Fruit fly (Drosophila melanogaster) whole organism, embryonic: ENCODE measurements around the gene CG43245.

ENCODE experiments used
- Abd-B ChIP-seq: fragments of 200-800 bp; sonication (Bioruptor generic); optimal IDR thresholded peaks from 2 replicates; lab custom pipeline; 2018; ENCODE audit warnings: missing biosample characterization, mild to moderate bottlenecking, missing genetic modification characterization, moderate library complexity
- BEAF-32 ChIP-seq: fragments of 200-800 bp; sonication (Bioruptor generic); optimal IDR thresholded peaks from 3 replicates; lab custom pipeline; 2017; ENCODE audit warnings: missing biosample characterization, missing genetic modification characterization, mild to moderate bottlenecking, moderate library complexity, missing genetic modification reagents
- CG12071 ChIP-seq: fragments of 200-800 bp; sonication (Bioruptor generic); optimal IDR thresholded peaks from 3 replicates; lab custom pipeline; 2018; ENCODE audit warnings: missing biosample characterization, mild to moderate bottlenecking, missing genetic modification characterization
- CG13296 ChIP-seq: fragments of 200-800 bp; sonication (Bioruptor generic); optimal IDR thresholded peaks from 3 replicates; lab custom pipeline; 2018; ENCODE audit warnings: missing biosample characterization, mild to moderate bottlenecking, missing genetic modification characterization
- CG13624 ChIP-seq: fragments of 200-800 bp; sonication (Bioruptor generic); optimal IDR thresholded peaks from 2 replicates; lab custom pipeline; 2016; ENCODE audit warnings: missing biosample characterization, missing genetic modification characterization
- CG15073 ChIP-seq: fragments of 200-800 bp; sonication (Bioruptor generic); optimal IDR thresholded peaks from 2 replicates; lab custom pipeline; 2016; ENCODE audit warnings: missing biosample characterization, missing genetic modification characterization
- CG15269 ChIP-seq: fragments of 200-800 bp; sonication (Bioruptor generic); optimal IDR thresholded peaks from 2 replicates; lab custom pipeline; 2018; ENCODE audit warnings: missing biosample characterization, mild to moderate bottlenecking, missing genetic modification characterization, moderate library complexity
- CG15479 ChIP-seq: fragments of 200-800 bp; sonication (Bioruptor generic); optimal IDR thresholded peaks from 3 replicates; lab custom pipeline; 2019; ENCODE audit warnings: missing biosample characterization, mild to moderate bottlenecking, missing genetic modification characterization, moderate library complexity
- CG17568 ChIP-seq: fragments of 200-800 bp; sonication (Bioruptor generic); optimal IDR thresholded peaks from 2 replicates; lab custom pipeline; 2018; ENCODE audit warnings: missing biosample characterization, mild to moderate bottlenecking, missing genetic modification characterization, moderate library complexity
- CG17612 ChIP-seq: fragments of 200-800 bp; sonication (Bioruptor generic); IDR thresholded peaks from 2 replicates; pipeline ENCODE4 v1.3.6; 2022; ENCODE audit warnings: missing biosample characterization, missing genetic modification characterization
- CG18262 ChIP-seq: fragments of 200-800 bp; optimal IDR thresholded peaks from 3 replicates; lab custom pipeline; 2019; ENCODE audit warnings: missing biosample characterization, mild to moderate bottlenecking, missing genetic modification characterization, moderate library complexity
- CG2202 ChIP-seq: fragments of 200-800 bp; sonication (Bioruptor generic); optimal IDR thresholded peaks from 2 replicates; lab custom pipeline; 2018; ENCODE audit warnings: missing biosample characterization, mild to moderate bottlenecking, missing genetic modification characterization
- CG3281 ChIP-seq: fragments of 200-800 bp; sonication (Bioruptor generic); optimal IDR thresholded peaks from 3 replicates; lab custom pipeline; 2017; ENCODE audit warnings: missing biosample characterization, mild to moderate bottlenecking, missing genetic modification characterization
- CG33557 ChIP-seq: fragments of 200-800 bp; sonication (Bioruptor generic); optimal IDR thresholded peaks from 2 replicates; lab custom pipeline; 2019; ENCODE audit warnings: missing biosample characterization, mild to moderate bottlenecking, missing genetic modification characterization, moderate library complexity
- CG3726 ChIP-seq: fragments of 200-800 bp; sonication (Bioruptor generic); IDR thresholded peaks from 3 replicates; pipeline ENCODE4, ENCODE4 v1.3.6; 2022; ENCODE audit warnings: missing biosample characterization, missing genetic modification characterization
- CG3847 ChIP-seq: fragments of 200-800 bp; sonication (Bioruptor generic); IDR thresholded peaks from 2 replicates; pipeline ENCODE4 v1.3.6; 2022; ENCODE audit warnings: missing biosample characterization, missing genetic modification characterization
- CG4617 ChIP-seq: fragments of 200-800 bp; sonication (Bioruptor generic); optimal IDR thresholded peaks from 3 replicates; lab custom pipeline; 2016; ENCODE audit warnings: missing biosample characterization, missing genetic modification characterization, borderline replicate concordance
- CG6272 ChIP-seq: fragments of 200-800 bp; sonication (Bioruptor generic); IDR thresholded peaks from 2 replicates; pipeline ENCODE4 v1.3.6; 2022; ENCODE audit warnings: missing biosample characterization, missing genetic modification characterization
- CG7357 ChIP-seq: fragments of 200-800 bp; sonication (Bioruptor generic); IDR thresholded peaks from 3 replicates; pipeline ENCODE4 v1.3.6; 2022; ENCODE audit warnings: missing biosample characterization, missing genetic modification characterization
- CG8388 ChIP-seq: fragments of 200-800 bp; sonication (Bioruptor generic); optimal IDR thresholded peaks from 2 replicates; lab custom pipeline; 2019; ENCODE audit warnings: missing biosample characterization, mild to moderate bottlenecking, missing genetic modification characterization, moderate library complexity
- CG9727 ChIP-seq: fragments of 200-800 bp; sonication (Bioruptor generic); optimal IDR thresholded peaks from 3 replicates; lab custom pipeline; 2017; ENCODE audit warnings: missing biosample characterization, mild to moderate bottlenecking, missing genetic modification characterization
- CrebB ChIP-seq: fragments of 200-800 bp; sonication (Bioruptor generic); optimal IDR thresholded peaks from 3 replicates; lab custom pipeline; 2018; ENCODE audit warnings: missing biosample characterization, mild to moderate bottlenecking, missing genetic modification characterization
- Dek ChIP-seq: fragments of 200-800 bp; sonication (Bioruptor generic); optimal IDR thresholded peaks from 3 replicates; lab custom pipeline; 2019; ENCODE audit warnings: missing biosample characterization, mild to moderate bottlenecking, missing genetic modification characterization, moderate library complexity
- Dp ChIP-seq: fragments of 200-800 bp; sonication (Bioruptor generic); optimal IDR thresholded peaks from 2 replicates; lab custom pipeline; 2018; ENCODE audit warnings: missing biosample characterization, mild to moderate bottlenecking, missing genetic modification characterization, moderate library complexity
- Eip74EF ChIP-seq, 2 experiments: fragments of 200-800 bp in 1 of 2; fragments of >200 bp in 1 of 2; sonication (Bioruptor generic) in 1 of 2; optimal IDR thresholded peaks; 2 replicates each; lab custom pipeline; 2017 to 2019; ENCODE audit warnings: missing biosample characterization in 2 of 2, missing genetic modification characterization in 2 of 2, mild to moderate bottlenecking in 1 of 2, moderate library complexity in 1 of 2
- Fer1 ChIP-seq: fragments of 200-800 bp; sonication (Bioruptor generic); optimal IDR thresholded peaks from 2 replicates; lab custom pipeline; 2017; ENCODE audit warnings: missing biosample characterization, mild to moderate bottlenecking, missing genetic modification characterization
- HHEX ChIP-seq: fragments of 200-800 bp; sonication (Bioruptor generic); optimal IDR thresholded peaks from 3 replicates; lab custom pipeline; 2017; ENCODE audit warnings: missing biosample characterization, mild to moderate bottlenecking, missing genetic modification characterization, missing genetic modification reagents
- HLH4C ChIP-seq: fragments of 200-800 bp; sonication (Bioruptor generic); IDR thresholded peaks from 3 replicates; pipeline ENCODE4 v1.3.6; 2022; ENCODE audit warnings: missing biosample characterization, missing genetic modification characterization; ENCODE audit not compliant: partially characterized antibody
- Hey ChIP-seq: fragments of 200-800 bp; sonication (Bioruptor generic); optimal IDR thresholded peaks from 3 replicates; lab custom pipeline; 2018; ENCODE audit warnings: missing biosample characterization, mild to moderate bottlenecking, missing genetic modification characterization
- Kr ChIP-seq: fragments of 200-800 bp; sonication (Bioruptor generic); optimal IDR thresholded peaks from 2 replicates; lab custom pipeline; 2017; ENCODE audit warnings: missing biosample characterization, mild to moderate bottlenecking, missing genetic modification characterization
- Lim3 ChIP-seq: fragments of 200-800 bp; sonication (Bioruptor generic); IDR thresholded peaks from 2 replicates; pipeline ENCODE4 v1.3.6; 2022; ENCODE audit warnings: missing biosample characterization, missing genetic modification characterization
- Max ChIP-seq: fragments of 200-800 bp; sonication (Bioruptor generic); optimal IDR thresholded peaks from 2 replicates; lab custom pipeline; 2016; ENCODE audit warnings: missing biosample characterization, mild to moderate bottlenecking, missing genetic modification characterization
- Nf-YA ChIP-seq: fragments of 200-800 bp; sonication (Bioruptor generic); IDR thresholded peaks from 2 replicates; pipeline ENCODE4 v1.3.6; 2022; ENCODE audit warnings: missing biosample characterization, missing genetic modification characterization
- Ssrp ChIP-seq: fragments of 200-800 bp; sonication (Bioruptor generic); optimal IDR thresholded peaks from 2 replicates; lab custom pipeline; 2018; ENCODE audit warnings: missing biosample characterization, mild to moderate bottlenecking, missing genetic modification characterization, moderate library complexity
- Stat92E ChIP-seq, 3 experiments: fragments of >200 bp in 2 of 3; fragments of 200-800 bp in 1 of 3; sonication (Bioruptor generic) in 1 of 3; optimal IDR thresholded peaks; 2 replicates each; lab custom pipeline; 2017 to 2019; ENCODE audit warnings: missing biosample characterization in 3 of 3, missing genetic modification characterization in 3 of 3, mild to moderate bottlenecking in 1 of 3, moderate library complexity in 1 of 3
- bab2 ChIP-seq: fragments of 200-800 bp; sonication (Bioruptor generic); optimal IDR thresholded peaks from 2 replicates; lab custom pipeline; 2016; ENCODE audit warnings: missing biosample characterization, missing genetic modification characterization
- bbx ChIP-seq: fragments of 200-800 bp; sonication (Bioruptor generic); IDR thresholded peaks from 2 replicates; pipeline ENCODE4 v1.3.6; 2022; ENCODE audit warnings: missing biosample characterization, missing genetic modification characterization; ENCODE audit not compliant: partially characterized antibody
- dan ChIP-seq: fragments of 200-800 bp; sonication (Bioruptor generic); IDR thresholded peaks from 2 replicates; pipeline ENCODE4 v1.3.6; 2022; ENCODE audit warnings: missing biosample characterization, missing genetic modification characterization
- fd102C ChIP-seq: fragments of 200-800 bp; sonication (Bioruptor generic); optimal IDR thresholded peaks from 2 replicates; lab custom pipeline; 2018; ENCODE audit warnings: missing biosample characterization, mild to moderate bottlenecking, missing genetic modification characterization, moderate library complexity
- gfzf ChIP-seq: fragments of 200-800 bp; sonication (Bioruptor generic); optimal IDR thresholded peaks from 2 replicates; lab custom pipeline; 2016; ENCODE audit warnings: missing biosample characterization, mild to moderate bottlenecking, missing genetic modification characterization, moderate library complexity
- rib ChIP-seq: fragments of 200-800 bp; sonication (Bioruptor generic); IDR thresholded peaks from 2 replicates; pipeline ENCODE4 v1.3.6; 2022; ENCODE audit warnings: missing biosample characterization, missing genetic modification characterization
- salm ChIP-seq: fragments of 200-800 bp; sonication (Bioruptor generic); optimal IDR thresholded peaks from 2 replicates; lab custom pipeline; 2018; ENCODE audit warnings: missing biosample characterization, mild to moderate bottlenecking, missing genetic modification characterization
- sd ChIP-seq: fragments of 200-800 bp; sonication (Bioruptor generic); optimal IDR thresholded peaks from 3 replicates; lab custom pipeline; 2018; ENCODE audit warnings: missing biosample characterization, mild to moderate bottlenecking, missing genetic modification characterization, moderate library complexity
- slp2 ChIP-seq: fragments of 200-800 bp; sonication (Bioruptor generic); optimal IDR thresholded peaks from 2 replicates; lab custom pipeline; 2016; ENCODE audit warnings: missing biosample characterization, missing genetic modification characterization
- tap ChIP-seq: fragments of 200-800 bp; optimal IDR thresholded peaks from 3 replicates; lab custom pipeline; 2019; ENCODE audit warnings: missing biosample characterization, mild to moderate bottlenecking, missing genetic modification characterization, moderate library complexity
- twi ChIP-seq: fragments of 200-800 bp; optimal IDR thresholded peaks from 2 replicates; lab custom pipeline; 2019; ENCODE audit warnings: missing biosample characterization, mild to moderate bottlenecking, missing genetic modification characterization, moderate library complexity
- unc-4 ChIP-seq: fragments of 200-800 bp; sonication (Bioruptor generic); IDR thresholded peaks from 2 replicates; pipeline ENCODE4 v1.3.6; 2022; ENCODE audit warnings: missing biosample characterization, missing genetic modification characterization; ENCODE audit not compliant: partially characterized antibody

Gene CG43245

dm6 chr3L:10767181-10768095 lies 4.3 kb upstream of the CG43245 start (continued):
- TF ChIP-seq CG7357 (GFP tag; lab: Robert Waterston, UW) = no peak
- no peak for TF ChIP-seq CG12071
- peak; percentile 40 for TF ChIP-seq tap (tag; lab: Kevin White, UChicago)
- no peak for TF ChIP-seq Abd-B (GFP tag; lab: Kevin White, UChicago)
- TF ChIP-seq CG3847 (GFP tag; lab: Robert Waterston, UW) = no peak
- TF ChIP-seq Hey (tag; lab: Kevin White, UChicago) = no peak
- TF ChIP-seq bab2 (GFP tag; lab: Kevin White, UChicago) = no peak
- TF ChIP-seq Dp (GFP tag; lab: Kevin White, UChicago) = no peak
- no peak for TF ChIP-seq bbx (GFP tag; lab: Robert Waterston, UW)
- no peak for TF ChIP-seq rib
- TF ChIP-seq Max (GFP tag; lab: Kevin White, UChicago) = no peak
- peak; percentile 77 for TF ChIP-seq Ssrp
- TF ChIP-seq CG3726 = no peak
- TF ChIP-seq CG9727 (GFP tag; lab: Kevin White, UChicago) = peak; percentile 22
- TF ChIP-seq Kr (GFP tag; lab: Kevin White, UChicago) = no peak
- TF ChIP-seq CrebB (tag; lab: Kevin White, UChicago) = no peak
- peak; percentile 6 for TF ChIP-seq CG13296 (GFP tag; lab: Kevin White, UChicago)
- TF ChIP-seq CG13624 = no peak
- no peak for TF ChIP-seq CG17568 (GFP tag; lab: Kevin White, UChicago)
- TF ChIP-seq Lim3 (GFP tag; lab: Robert Waterston, UW) = no peak
- no peak for TF ChIP-seq Stat92E (GFP tag; optimal IDR thresholded peaks at IDR 0.05; lab: Kevin White, UChicago)
- TF ChIP-seq CG2202 (tag; lab: Kevin White, UChicago) = no peak
- no peak for TF ChIP-seq CG3281 (GFP tag; lab: Kevin White, UChicago)
- no peak for TF ChIP-seq Dek (tag; lab: Kevin White, UChicago)
- TF ChIP-seq twi (tag; lab: Kevin White, UChicago) = peak; percentile 0
- TF ChIP-seq HLH4C (GFP tag; lab: Robert Waterston, UW) = no peak
- TF ChIP-seq CG8388 (GFP tag; lab: Kevin White, UChicago) = peak; percentile 68
- TF ChIP-seq Nf-YA (GFP tag; lab: Robert Waterston, UW) = no peak
- no peak for TF ChIP-seq fd102C (GFP tag; lab: Kevin White, UChicago)
- no peak for TF ChIP-seq CG33557 (GFP tag; lab: Kevin White, UChicago)
- no peak for TF ChIP-seq slp2 (GFP tag; lab: Kevin White, UChicago)
- no peak for TF ChIP-seq Fer1 (GFP tag; lab: Kevin White, UChicago)
- no peak for TF ChIP-seq HHEX (GFP tag; lab: Kevin White, UChicago)
- TF ChIP-seq Eip74EF (GFP tag; optimal IDR thresholded peaks at IDR 0.05; lab: Kevin White, UChicago) = peak in 1 of 2 experiments; percentile 80
- TF ChIP-seq CG6272 (GFP tag; lab: Robert Waterston, UW) = no peak
- TF ChIP-seq CG15073 (GFP tag; lab: Kevin White, UChicago) = no peak
- no peak for TF ChIP-seq dan (GFP tag; lab: Robert Waterston, UW)
- peak; percentile 36 for TF ChIP-seq CG15269 (tag; lab: Kevin White, UChicago)
- TF ChIP-seq sd (tag; lab: Kevin White, UChicago) = no peak
- TF ChIP-seq CG4617 (GFP tag; lab: Kevin White, UChicago) = no peak
- TF ChIP-seq CG17612 (GFP tag; lab: Robert Waterston, UW) = no peak
- peak; percentile 85 for TF ChIP-seq CG18262 (tag; lab: Kevin White, UChicago)
- no peak for TF ChIP-seq BEAF-32
- TF ChIP-seq CG15479 (GFP tag; lab: Kevin White, UChicago) = no peak
- TF ChIP-seq gfzf = no peak
- no peak for TF ChIP-seq unc-4 (GFP tag; lab: Robert Waterston, UW)
- peak; percentile 24 for TF ChIP-seq salm (tag; lab: Kevin White, UChicago)
